Fruit fly (Drosophila melanogaster): ENCODE measurements around the gene CG5854.

dm6 chr3R:23964913-23965718 is 31.4 kb downstream of the CG5854 start:
- no peak for TF ChIP-seq ttk (optimal IDR thresholded peaks at IDR 0.05)
- TF ChIP-seq h (optimal IDR thresholded peaks at IDR 0.05), result no peak
- TF ChIP-seq Sin3A (optimal IDR thresholded peaks at IDR 0.05), result no peak

All from Kc167 (cell line).